Worm (Caenorhabditis elegans): ENCODE data around the gene sphr-1.
A peak's percentile ranks its signal among the peaks of the same experiment; 100 is the strongest.

sphr-1 gene

ce11 chrV:9166306-9166705, 25.1 kb upstream of the sphr-1 start:
- peak; percentile 23 for TF ChIP-seq nhr-23 (tag; optimal IDR thresholded peaks at IDR 0.05)
- TF ChIP-seq elt-1 (tag; optimal IDR thresholded peaks at IDR 0.05), result peak; percentile 73
- no peak for TF ChIP-seq ztf-4 (tag; optimal IDR thresholded peaks at IDR 0.05)
- no peak for TF ChIP-seq daf-12 (tag; optimal IDR thresholded peaks at IDR 0.05)
- TF ChIP-seq nhr-25 (tag; optimal IDR thresholded peaks at IDR 0.05), result peak; percentile 76

- TF ChIP-seq zag-1 (tag; optimal IDR thresholded peaks at IDR 0.05), result no peak
- no peak for TF ChIP-seq sea-2 (GFP tag; optimal IDR thresholded peaks at IDR 0.05)
- no peak for TF ChIP-seq ztf-4 (tag; optimal IDR thresholded peaks at IDR 0.05)
- TF ChIP-seq ceh-28 (tag; optimal IDR thresholded peaks at IDR 0.05), result no peak
- no peak for TF ChIP-seq nfya-1 (tag; optimal IDR thresholded peaks at IDR 0.05; ENCODE audit: insufficient read depth)
- TF ChIP-seq ceh-9 (tag; optimal IDR thresholded peaks at IDR 0.05), result no peak
- no peak for TF ChIP-seq ceh-16 (tag; optimal IDR thresholded peaks at IDR 0.05)
- no peak for TF ChIP-seq tbx-2 (tag; optimal IDR thresholded peaks at IDR 0.05)
- no peak for TF ChIP-seq nhr-12 (tag; optimal IDR thresholded peaks at IDR 0.05)
- no peak for TF ChIP-seq lin-39 (tag; optimal IDR thresholded peaks at IDR 0.05)
- no peak for TF ChIP-seq snpc-4 (tag; optimal IDR thresholded peaks at IDR 0.05)
- TF ChIP-seq egl-27 (tag; optimal IDR thresholded peaks at IDR 0.05), result no peak
- TF ChIP-seq fkh-10 (GFP tag; optimal IDR thresholded peaks at IDR 0.05), result no peak
Observed at ce11 chrV:9168089-9168488, 23.3 kb upstream of the sphr-1 start, which contains the start of gene B0222.11. Gene B0222.11, minus strand, starts transcription at chrV:9168189.

DNA sequence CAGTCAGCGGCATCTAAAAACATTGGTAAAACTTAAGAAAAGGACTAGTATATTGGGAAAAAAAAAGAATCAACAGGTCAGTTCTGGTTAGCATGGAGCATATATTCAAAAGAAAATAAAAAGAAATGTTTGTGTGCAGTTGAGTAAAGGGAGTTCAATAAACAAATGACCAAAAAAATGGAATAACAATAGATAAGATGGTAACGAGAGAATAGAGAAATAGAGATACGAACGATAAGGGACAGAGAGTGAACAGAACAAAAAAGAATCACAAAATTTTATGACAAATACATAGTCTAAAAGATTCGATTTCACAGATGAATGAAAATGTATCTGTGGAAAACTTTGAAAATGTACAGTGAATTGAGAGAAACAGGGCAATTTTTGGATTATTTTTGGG, 18.4 kb upstream of the sphr-1 start, which contains the start of gene gad-3:
Gene gad-3, minus strand, starts transcription at position 17 of the 400 bp plus-strand sequence.
- TF ChIP-seq lsy-12 (tag; optimal IDR thresholded peaks at IDR 0.05), result no peak
- peak; percentile 52 for TF ChIP-seq pqm-1 (tag; optimal IDR thresholded peaks at IDR 0.05)
- peak; percentile 63 for TF ChIP-seq elt-2 (tag; optimal IDR thresholded peaks at IDR 0.05)
- TF ChIP-seq pha-4 (tag; optimal IDR thresholded peaks at IDR 0.05), result peak; percentile 52

DNA sequence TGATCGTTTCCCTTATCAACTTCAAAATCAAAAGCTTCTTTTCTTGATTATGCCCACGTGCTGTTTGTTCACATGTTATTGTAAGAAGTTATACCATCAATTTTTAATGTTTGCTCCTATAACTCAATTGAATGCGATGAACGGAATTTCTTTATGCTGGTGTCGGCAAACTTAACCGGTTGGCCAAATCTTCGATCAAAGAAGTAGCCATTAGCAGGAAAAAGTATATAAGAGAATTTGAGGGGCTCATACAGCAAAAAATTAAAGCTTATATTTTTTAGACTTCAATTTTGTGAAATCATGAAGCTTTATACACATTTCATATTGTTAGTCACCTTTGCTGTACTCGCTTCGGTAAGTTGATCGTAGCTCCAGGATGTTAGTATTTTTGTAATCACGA, 17.6 kb upstream of the sphr-1 start, which contains the start of gene pqn-16:
Gene pqn-16, plus strand, starts transcription at position 301 of the 400 bp plus-strand sequence.
- no peak for TF ChIP-seq R02D3.7 (tag; optimal IDR thresholded peaks at IDR 0.05)
- TF ChIP-seq aly-2 (tag; optimal IDR thresholded peaks at IDR 0.05), result no peak
- TF ChIP-seq skn-1 (tag; optimal IDR thresholded peaks at IDR 0.05), result no peak
- no peak for TF ChIP-seq elt-2 (tag; optimal IDR thresholded peaks at IDR 0.05)
- no peak for TF ChIP-seq unc-39 (tag; optimal IDR thresholded peaks at IDR 0.05)
- TF ChIP-seq ztf-11 (tag; optimal IDR thresholded peaks at IDR 0.05), result no peak
- no peak for TF ChIP-seq elt-1 (tag; optimal IDR thresholded peaks at IDR 0.05)
- no peak for TF ChIP-seq mml-1 (tag; optimal IDR thresholded peaks at IDR 0.05)
- TF ChIP-seq nhr-76 (tag; optimal IDR thresholded peaks at IDR 0.05), result no peak
- TF ChIP-seq egl-5 (tag; optimal IDR thresholded peaks at IDR 0.05), result no peak
- no peak for TF ChIP-seq ceh-9 (tag; optimal IDR thresholded peaks at IDR 0.05)
- no peak for TF ChIP-seq ama-1 (optimal IDR thresholded peaks at IDR 0.05)
- no peak for TF ChIP-seq eor-1 (tag; optimal IDR thresholded peaks at IDR 0.05)
- TF ChIP-seq nhr-237 (tag; optimal IDR thresholded peaks at IDR 0.05), result no peak
- TF ChIP-seq lin-39 (tag; optimal IDR thresholded peaks at IDR 0.05), result no peak
- no peak for TF ChIP-seq sea-2 (GFP tag; optimal IDR thresholded peaks at IDR 0.05)
- no peak for TF ChIP-seq elt-3 (tag; optimal IDR thresholded peaks at IDR 0.05)

ce11 chrV:9175218-9175837, 16.1 kb upstream of the sphr-1 start, which contains the start of gene spas-1:
Gene spas-1, plus strand, starts transcription at chrV:9175789.
- TF ChIP-seq unc-39 (tag; optimal IDR thresholded peaks at IDR 0.05) (no peak), ceh-9 (tag; optimal IDR thresholded peaks at IDR 0.05) (no peak), ceh-16 (tag; optimal IDR thresholded peaks at IDR 0.05) (no peak), nhr-237 (tag; optimal IDR thresholded peaks at IDR 0.05) (no peak), egl-5 (tag; optimal IDR thresholded peaks at IDR 0.05) (peak; percentile 67), egl-27 (tag; optimal IDR thresholded peaks at IDR 0.05) (peak; percentile 25), ztf-11 (tag; optimal IDR thresholded peaks at IDR 0.05) (no peak), nfya-1 (tag; optimal IDR thresholded peaks at IDR 0.05; ENCODE audit: insufficient read depth) (peak; percentile 85), sea-2 (GFP tag; optimal IDR thresholded peaks at IDR 0.05) (no peak), elt-2 (tag; optimal IDR thresholded peaks at IDR 0.05) (peak; percentile 71), mdl-1 (tag; optimal IDR thresholded peaks at IDR 0.05) (no peak), ama-1 (optimal IDR thresholded peaks at IDR 0.05) (peak; percentile 41), daf-12 (tag; optimal IDR thresholded peaks at IDR 0.05) (no peak), nhr-43 (tag; optimal IDR thresholded peaks at IDR 0.05; ENCODE audit: poor library complexity, severe bottlenecking) (peak; percentile 77), nhr-77 (tag; optimal IDR thresholded peaks at IDR 0.05) (no peak), ZK546.5 (tag; optimal IDR thresholded peaks at IDR 0.05) (no peak), nhr-11 (tag; optimal IDR thresholded peaks at IDR 0.05) (no peak), elt-3 (tag; optimal IDR thresholded peaks at IDR 0.05) (no peak), pqm-1 (tag; optimal IDR thresholded peaks at IDR 0.05) (peak; percentile 73), nhr-23 (tag; optimal IDR thresholded peaks at IDR 0.05) (peak; percentile 89), R02D3.7 (tag; optimal IDR thresholded peaks at IDR 0.05) (peak; percentile 75), mml-1 (tag; optimal IDR thresholded peaks at IDR 0.05) (no peak), snpc-4 (tag; optimal IDR thresholded peaks at IDR 0.05) (peak; percentile 88), nhr-67 (tag; optimal IDR thresholded peaks at IDR 0.05) (no peak), fos-1 (tag; optimal IDR thresholded peaks at IDR 0.05) (no peak), fkh-10 (GFP tag; optimal IDR thresholded peaks at IDR 0.05) (no peak), aly-2 (tag; optimal IDR thresholded peaks at IDR 0.05) (no peak), ceh-82 (tag; optimal IDR thresholded peaks at IDR 0.05) (peak; percentile 19), nhr-28 (tag; optimal IDR thresholded peaks at IDR 0.05) (no peak)
